Fruit fly (Drosophila melanogaster): ENCODE measurements around the gene CG2211.

CG2211 gene

dm6 chr3L:1334571-1335427, at the start of gene CG2211, which contains the start of gene Hmbs:
TSS of gene CG2211 (minus strand) at chr3L:1335359.
TSS of gene Hmbs (plus strand) at chr3L:1334889.
- TF ChIP-seq CG11762 (GFP tag; optimal IDR thresholded peaks at IDR 0.05; ENCODE audit: insufficient read depth) (no peak), CG1621 (tag; optimal IDR thresholded peaks at IDR 0.05) (peak; percentile 48), vri (GFP tag; optimal IDR thresholded peaks at IDR 0.05) (peak; percentile 20), CG8119 (GFP tag; IDR thresholded peaks at IDR 0.05) (peak; percentile 58; the same call in 2 of the 3 replicates), CG6276 (GFP tag; optimal IDR thresholded peaks at IDR 0.05) (no peak), topi (GFP tag; optimal IDR thresholded peaks at IDR 0.05) (peak; percentile 80), CG4318 (GFP tag; optimal IDR thresholded peaks at IDR 0.05) (no peak), CG11902 (GFP tag; optimal IDR thresholded peaks at IDR 0.05) (peak; percentile 68), Met (GFP tag; optimal IDR thresholded peaks at IDR 0.05) (no peak), fkh (GFP tag; optimal IDR thresholded peaks at IDR 0.05) (peak; percentile 22), CG32006 (GFP tag; optimal IDR thresholded peaks at IDR 0.05) (no peak), CG31627 (GFP tag; optimal IDR thresholded peaks at IDR 0.05) (peak; percentile 89), Sox15 (GFP tag; optimal IDR thresholded peaks at IDR 0.05) (peak; percentile 58), acj6 (GFP tag; optimal IDR thresholded peaks at IDR 0.05) (no peak), Lpt (GFP tag; optimal IDR thresholded peaks at IDR 0.05) (peak; percentile 58), Hr38 (GFP tag; optimal IDR thresholded peaks at IDR 0.05) (peak; percentile 57), fd85E (GFP tag; optimal IDR thresholded peaks at IDR 0.05) (peak; percentile 16), CG34406 (GFP tag; optimal IDR thresholded peaks at IDR 0.05) (no peak), CG15336 (GFP tag; IDR thresholded peaks at IDR 0.05) (peak; percentile 65), eg (GFP tag; IDR thresholded peaks at IDR 0.05) (peak; percentile 84), Sox14 (GFP tag; optimal IDR thresholded peaks at IDR 0.05) (peak; percentile 92), Gug (GFP tag; IDR thresholded peaks at IDR 0.05) (peak; percentile 64), CG3919 (GFP tag; optimal IDR thresholded peaks at IDR 0.05) (peak; percentile 83), Hr39 (GFP tag; optimal IDR thresholded peaks at IDR 0.05) (peak; percentile 87), CG6854 (GFP tag; optimal IDR thresholded peaks at IDR 0.05) (peak; percentile 73), svp (GFP tag) (no peak), CG10631 (GFP tag; optimal IDR thresholded peaks at IDR 0.05) (peak; percentile 76), esn (GFP tag; optimal IDR thresholded peaks at IDR 0.05) (peak; percentile 76), Ets96B (tag; optimal IDR thresholded peaks at IDR 0.05) (peak; percentile 81), CG16779 (tag; optimal IDR thresholded peaks at IDR 0.05) (peak; percentile 15), CG6792 (GFP tag; optimal IDR thresholded peaks at IDR 0.05) (peak; percentile 69), CG9139 (GFP tag; optimal IDR thresholded peaks at IDR 0.05) (no peak), achi (GFP tag; optimal IDR thresholded peaks at IDR 0.05) (peak; percentile 77), CG7368 (GFP tag; optimal IDR thresholded peaks at IDR 0.05) (peak; percentile 59), CG8632 (GFP tag; optimal IDR thresholded peaks at IDR 0.05) (no peak), cyc (GFP tag; optimal IDR thresholded peaks at IDR 0.05) (peak; percentile 85), Sox102F (GFP tag; optimal IDR thresholded peaks at IDR 0.05) (no peak), CG11294 (GFP tag; IDR thresholded peaks at IDR 0.05) (peak; percentile 58; the same call in 1 of the 2 replicates), Blimp-1 (GFP tag; optimal IDR thresholded peaks at IDR 0.05) (peak; percentile 95), Smox (GFP tag; optimal IDR thresholded peaks at IDR 0.05) (no peak), OdsH (GFP tag; optimal IDR thresholded peaks at IDR 0.05) (no peak), Eip75B (GFP tag; optimal IDR thresholded peaks at IDR 0.05) (no peak), Ets21C (GFP tag; optimal IDR thresholded peaks at IDR 0.05) (peak; percentile 64), pdm3 (GFP tag; optimal IDR thresholded peaks at IDR 0.05) (no peak), spab (GFP tag; optimal IDR thresholded peaks at IDR 0.05) (no peak), CG8319 (GFP tag; optimal IDR thresholded peaks at IDR 0.05) (no peak), CG6163 (GFP tag; IDR thresholded peaks at IDR 0.05) (peak; percentile 81), CG6808 (GFP tag; optimal IDR thresholded peaks at IDR 0.05) (peak; percentile 74), Eip78C (GFP tag) (peak; percentile 92), Hr4 (GFP tag; optimal IDR thresholded peaks at IDR 0.05) (no peak), Eip93F (GFP tag; optimal IDR thresholded peaks at IDR 0.05) (no peak)

Measured in whole organism, prepupa.